Worm (Caenorhabditis elegans) whole organism, midembryonic: ENCODE measurements around the gene srg-26.

Source experiments
- T22C8.4 ChIP-seq: fragments of 200-800 bp; sonication (Bioruptor generic); IDR thresholded peaks from 2 replicates; pipeline ENCODE4 v1.3.6; 2022; ENCODE audit warnings: missing genetic modification characterization, missing compliant biosample characterization
- cog-1 ChIP-seq: sonication (generic microtip); optimal IDR thresholded peaks from 2 replicates; lab custom pipeline; 2016; ENCODE audit warnings: missing genetic modification characterization, missing compliant biosample characterization
- flt-1 ChIP-seq: fragments of 200-800 bp; sonication (Bioruptor generic); IDR thresholded peaks from 2 replicates; pipeline ENCODE4 v1.3.6; 2022; ENCODE audit warnings: missing genetic modification characterization, missing compliant biosample characterization
- med-1 ChIP-seq: sonication (generic microtip); optimal IDR thresholded peaks from 2 replicates; lab custom pipeline; 2017; ENCODE audit warnings: missing genetic modification characterization, mild to moderate bottlenecking, missing compliant biosample characterization, antibody characterized with exemption, missing genetic modification reagents; ENCODE audit not compliant: insufficient read depth
- tab-1 ChIP-seq: fragments of 200-800 bp; sonication (Bioruptor generic); IDR thresholded peaks from 2 replicates; pipeline ENCODE4 v1.3.6; 2022; ENCODE audit warnings: missing genetic modification characterization, missing compliant biosample characterization

- TF ChIP-seq med-1 (GFP tag; lab: Kevin White, UChicago) (no peak), flt-1 (no peak), cog-1 (tag; lab: Kevin White, UChicago) (no peak), tab-1 (no peak), T22C8.4 (GFP tag; lab: Robert Waterston, UW) (no peak)
These were observed 3.5 kb downstream of the srg-26 start, which contains the start of gene srg-28 for ce11 chrV:5334588-5334987.
